Worm (Caenorhabditis elegans): Measurements from ENCODE around the gene H12D21.5.

Gene H12D21.5

DNA sequence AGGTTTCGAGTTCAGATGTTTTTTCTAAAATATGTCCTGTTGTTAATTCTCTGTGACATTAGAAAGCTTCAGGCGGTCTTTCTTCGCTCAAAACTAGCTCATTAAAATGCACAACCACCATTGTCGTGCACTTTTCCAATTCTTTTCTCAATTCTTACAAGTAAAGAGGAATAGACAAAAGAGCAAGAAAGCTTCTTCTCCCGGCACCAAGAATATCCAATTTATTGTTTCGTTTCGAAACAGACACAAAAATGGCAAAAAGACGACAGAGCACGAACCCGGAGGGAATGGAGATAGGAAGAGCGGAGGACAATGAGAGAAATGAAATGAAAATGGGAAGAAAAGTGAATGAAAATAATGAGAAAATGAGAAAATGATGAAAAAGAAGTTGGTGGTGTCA is 41.2 kb upstream of the H12D21.5 start:
- TF ChIP-seq F57A8.1 (GFP tag; optimal IDR thresholded peaks at IDR 0.05): no peak
- TF ChIP-seq ZK185.1 (tag; optimal IDR thresholded peaks at IDR 0.05; ENCODE audit: poor library complexity, severe bottlenecking): no peak
- TF ChIP-seq C17E4.6 (GFP tag; IDR thresholded peaks at IDR 0.05): no peak
- TF ChIP-seq T26A5.8 (tag; optimal IDR thresholded peaks at IDR 0.05): no peak
- TF ChIP-seq tbp1 (GFP tag; optimal IDR thresholded peaks at IDR 0.05): no peak
- no peak for TF ChIP-seq hsf-1 (GFP tag; IDR thresholded peaks at IDR 0.05)
- no peak for TF ChIP-seq akir-1 (GFP tag; optimal IDR thresholded peaks at IDR 0.05)
- no peak for TF ChIP-seq mxl-1 (tag; optimal IDR thresholded peaks at IDR 0.05)
- TF ChIP-seq bed-1 (GFP tag; IDR thresholded peaks at IDR 0.05): no peak
- no peak for TF ChIP-seq lsy-27 (tag; optimal IDR thresholded peaks at IDR 0.05; ENCODE audit: borderline replicate concordance, insufficient read depth)
- TF ChIP-seq unc-62 (GFP tag; optimal IDR thresholded peaks at IDR 0.05): no peak
- TF ChIP-seq dpl-1 (GFP tag; optimal IDR thresholded peaks at IDR 0.05): no peak
- no peak for TF ChIP-seq F52B5.7 (tag; optimal IDR thresholded peaks at IDR 0.05)
- no peak for TF ChIP-seq hlh-26 (GFP tag; conservative IDR thresholded peaks at IDR 0.05)
- no peak for TF ChIP-seq F55B11.4 (tag; optimal IDR thresholded peaks at IDR 0.05; ENCODE audit: borderline replicate concordance, insufficient read depth)

DNA sequence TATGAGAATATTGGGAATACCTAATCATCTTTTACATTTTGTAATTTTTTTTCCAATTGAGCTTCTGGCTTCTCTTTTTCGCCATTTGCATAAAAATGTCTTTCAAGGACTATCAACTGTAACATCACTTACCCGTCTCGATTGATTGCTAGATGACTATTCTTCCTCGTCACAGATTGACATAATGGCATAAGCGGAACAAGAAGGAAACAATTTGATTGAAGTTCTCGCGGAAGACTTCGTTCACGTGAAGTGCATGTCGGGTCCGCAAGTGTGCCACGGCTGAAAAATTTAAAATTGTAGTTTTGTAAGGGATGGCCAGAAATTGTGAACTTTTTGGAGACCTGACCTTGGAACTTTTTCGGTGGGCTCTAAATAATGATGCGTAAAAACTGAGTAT is 40.1 kb upstream of the H12D21.5 start:
- TF ChIP-seq let-607 (tag; optimal IDR thresholded peaks at IDR 0.05) (peak in 1 of 2 experiments; percentile 74), nhr-80 (tag; optimal IDR thresholded peaks at IDR 0.05) (peak; percentile 24), D2030.7 (GFP tag; IDR thresholded peaks at IDR 0.05) (no peak)

DNA sequence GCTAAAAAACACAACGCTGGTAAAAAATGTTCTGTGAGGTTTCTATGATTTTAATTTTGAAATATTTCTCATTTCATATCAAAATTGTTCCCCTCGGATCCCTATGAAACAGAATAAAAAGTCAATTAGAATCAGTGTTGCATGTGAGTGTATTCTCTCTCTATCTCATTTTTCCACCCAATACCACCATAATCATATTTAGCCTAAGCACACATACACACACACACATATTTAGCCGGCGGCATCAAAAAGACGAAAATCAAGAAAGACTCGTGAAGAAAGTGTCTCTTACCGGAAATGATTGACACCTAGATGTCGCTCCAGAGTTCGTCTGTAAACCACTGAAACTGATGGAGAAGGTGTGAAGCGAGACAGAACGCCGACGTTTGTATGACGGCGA is 39.5 kb upstream of the H12D21.5 start:
- no peak for TF ChIP-seq atf-7 (tag; optimal IDR thresholded peaks at IDR 0.05)
- TF ChIP-seq F57C9.4 (tag; optimal IDR thresholded peaks at IDR 0.05): no peak
- no peak for TF ChIP-seq mel-28 (tag; optimal IDR thresholded peaks at IDR 0.05; ENCODE audit: borderline replicate concordance)
- no peak for TF ChIP-seq F49E8.2 (tag; optimal IDR thresholded peaks at IDR 0.05; ENCODE audit: insufficient read depth)
- TF ChIP-seq ets-4 (GFP tag; optimal IDR thresholded peaks at IDR 0.05): no peak
- no peak for TF ChIP-seq die-1 (tag; optimal IDR thresholded peaks at IDR 0.05)
- no peak for TF ChIP-seq sea-2 (GFP tag; IDR thresholded peaks at IDR 0.05)
- TF ChIP-seq nfyb-1 (GFP tag; IDR thresholded peaks at IDR 0.05): no peak
- TF ChIP-seq snpc-4 (GFP tag; optimal IDR thresholded peaks at IDR 0.05): no peak
- TF ChIP-seq snpc-4 (tag; optimal IDR thresholded peaks at IDR 0.05): no peak
- no peak for TF ChIP-seq gei-17 (GFP tag; optimal IDR thresholded peaks at IDR 0.05)

- TF ChIP-seq athp-1 (tag; optimal IDR thresholded peaks at IDR 0.05): peak; percentile 9
- TF ChIP-seq F33H1.4 (GFP tag; IDR thresholded peaks at IDR 0.05): peak; percentile 17; the same call in 1 of the 2 replicates
- TF ChIP-seq sea-2 (GFP tag; IDR thresholded peaks at IDR 0.05): no peak
- TF ChIP-seq madf-3 (GFP tag; IDR thresholded peaks at IDR 0.05): 0 out of 2 replicates have a peak, but pooled peaks have one; percentile 78
- peak; percentile 38; the same call in 1 of the 2 replicates for TF ChIP-seq nfyb-1 (GFP tag; IDR thresholded peaks at IDR 0.05)
- TF ChIP-seq K11D2.4 (GFP tag; IDR thresholded peaks at IDR 0.05): no peak
- TF ChIP-seq snpc-1.3 (tag; optimal IDR thresholded peaks at IDR 0.05; ENCODE audit: insufficient read depth): peak; percentile 39
- peak; percentile 87 for TF ChIP-seq B0261.1 (tag; optimal IDR thresholded peaks at IDR 0.05)
- TF ChIP-seq ztf-18 (tag; optimal IDR thresholded peaks at IDR 0.05): peak; percentile 3
- TF ChIP-seq ZK185.1 (tag; optimal IDR thresholded peaks at IDR 0.05; ENCODE audit: poor library complexity, severe bottlenecking): peak; percentile 49
- TF ChIP-seq dpff-1 (tag; optimal IDR thresholded peaks at IDR 0.05): no peak
- TF ChIP-seq hmg-1.2 (GFP tag; IDR thresholded peaks at IDR 0.05): peak; percentile 68
- TF ChIP-seq F57C9.4 (tag; optimal IDR thresholded peaks at IDR 0.05): no peak
- no peak for TF ChIP-seq snpc-4 (GFP tag; optimal IDR thresholded peaks at IDR 0.05)
- TF ChIP-seq snpc-4 (tag; optimal IDR thresholded peaks at IDR 0.05): peak; percentile 76 to 89 (median 82)
- no peak for TF ChIP-seq ama-1 (optimal IDR thresholded peaks at IDR 0.05)
- no peak for TF ChIP-seq ama-1 (GFP tag; optimal IDR thresholded peaks at IDR 0.05)
- TF ChIP-seq ets-4 (GFP tag; optimal IDR thresholded peaks at IDR 0.05): no peak
- peak; percentile 88 for TF ChIP-seq snpc-1.1 (tag; optimal IDR thresholded peaks at IDR 0.05; ENCODE audit: insufficient read depth)
- no peak for TF ChIP-seq Y67H2A.10 (GFP tag; conservative IDR thresholded peaks at IDR 0.05)
- 0 out of 2 replicates have a peak, but pooled peaks have one; percentile 57 for TF ChIP-seq ceh-58 (GFP tag; IDR thresholded peaks at IDR 0.05)
- peak; percentile 69 for TF ChIP-seq him-1 (tag; optimal IDR thresholded peaks at IDR 0.05)
These were observed 38.2 kb upstream of the H12D21.5 start for ce11 chrV:14855626-14856025.

Data from whole organism, young adult.